Worm (Caenorhabditis elegans) whole organism, L4 larva: Measurements from ENCODE around the gene fbxa-48.

ENCODE experiments used
- D1046.2 ChIP-seq: fragments of 200-800 bp; sonication (Bioruptor generic); IDR thresholded peaks from 2 replicates; pipeline ENCODE4 v1.3.6; 2022; ENCODE audit warnings: missing genetic modification characterization, missing compliant biosample characterization
- F26F4.8 ChIP-seq: fragments of 200-800 bp; sonication (Bioruptor generic); conservative IDR thresholded peaks from 2 replicates; pipeline ENCODE4 v1.3.6; 2022; ENCODE audit warnings: missing genetic modification characterization, missing compliant biosample characterization
- F37D6.2 ChIP-seq: sonication (generic microtip); optimal IDR thresholded peaks from 2 replicates; lab custom pipeline; 2016; ENCODE audit warnings: mild to moderate bottlenecking, missing genetic modification characterization, missing compliant biosample characterization
- F44E2.7 ChIP-seq: fragments of 200-800 bp; sonication (Bioruptor generic); IDR thresholded peaks from 2 replicates; pipeline ENCODE4 v2.1.2; 2022; ENCODE audit warnings: missing genetic modification characterization, missing compliant biosample characterization
- F49E8.2 ChIP-seq: sonication (generic microtip); optimal IDR thresholded peaks from 2 replicates; lab custom pipeline; 2016; ENCODE audit warnings: missing compliant biosample characterization, mild to moderate bottlenecking, missing genetic modification characterization, borderline replicate concordance
- aha-1 ChIP-seq: fragments of 150-350 bp; peaks from one replicate; lab custom pipeline; 2014; ENCODE audit warnings: missing biosample characterization, missing genetic modification characterization
- ama-1 ChIP-seq: fragments of 150-350 bp; optimal IDR thresholded peaks from 2 replicates; lab custom pipeline; 2014; ENCODE audit warnings: inconsistent platforms, mixed read lengths
- ceh-20 ChIP-seq: fragments of 200-800 bp; sonication (Bioruptor generic); IDR thresholded peaks from 2 replicates; pipeline ENCODE4 v1.3.6; 2022; ENCODE audit warnings: missing genetic modification reagents, missing genetic modification characterization, missing compliant biosample characterization
- ceh-28 ChIP-seq: fragments of 150-350 bp; optimal IDR thresholded peaks from 2 replicates; lab custom pipeline; 2014; ENCODE audit warnings: missing biosample characterization, missing genetic modification reagents, missing genetic modification characterization
- ceh-32 ChIP-seq: sonication (generic microtip); optimal IDR thresholded peaks from 2 replicates; lab custom pipeline; 2016; ENCODE audit warnings: mild to moderate bottlenecking, missing genetic modification characterization, missing compliant biosample characterization; ENCODE audit not compliant: poor library complexity
- ceh-62 ChIP-seq: sonication (generic microtip); optimal IDR thresholded peaks from 2 replicates; lab custom pipeline; 2017; ENCODE audit warnings: missing biosample characterization, missing genetic modification characterization
- ces-1 ChIP-seq: fragments of 150-350 bp; sonication (generic microtip); optimal IDR thresholded peaks from 4 replicates; lab custom pipeline; 2014; ENCODE audit warnings: missing biosample characterization, missing genetic modification reagents, missing genetic modification characterization
- daf-16 ChIP-seq, 3 experiments: sonication (generic microtip); optimal IDR thresholded peaks; 2 replicates each; lab custom pipeline; 2016 to 2017; ENCODE audit warnings: missing genetic modification characterization in 3 of 3, missing genetic modification reagents in 3 of 3, mild to moderate bottlenecking in 2 of 3, missing compliant biosample characterization in 2 of 3, missing biosample characterization in 1 of 3, moderate library complexity in 1 of 3
- daf-8 ChIP-seq: fragments of 200-800 bp; sonication (Bioruptor generic); IDR thresholded peaks from 2 replicates; pipeline ENCODE4 v1.3.6; 2022; ENCODE audit warnings: missing genetic modification characterization, missing compliant biosample characterization
- dmd-9 ChIP-seq: fragments of 200-800 bp; sonication (Bioruptor generic); IDR thresholded peaks from 2 replicates; pipeline ENCODE4 v1.3.6; 2022; ENCODE audit warnings: missing genetic modification reagents, missing genetic modification characterization, missing compliant biosample characterization
- dve-1 ChIP-seq: sonication (generic microtip); optimal IDR thresholded peaks from 2 replicates; lab custom pipeline; 2017; ENCODE audit warnings: antibody characterized with exemption, mild to moderate bottlenecking, missing genetic modification characterization, missing compliant biosample characterization; ENCODE audit not compliant: insufficient read depth
- gei-8 ChIP-seq: fragments of 200-800 bp; sonication (Bioruptor generic); optimal IDR thresholded peaks from 2 replicates; lab custom pipeline; 2018; ENCODE audit warnings: mild to moderate bottlenecking, missing genetic modification characterization, missing compliant biosample characterization
- hlh-11 ChIP-seq: fragments of 200-800 bp; sonication (Bioruptor generic); optimal IDR thresholded peaks from 2 replicates; lab custom pipeline; 2018; ENCODE audit warnings: mild to moderate bottlenecking, missing genetic modification characterization, missing compliant biosample characterization
- hlh-30 ChIP-seq: sonication (generic microtip); optimal IDR thresholded peaks from 2 replicates; lab custom pipeline; 2017; ENCODE audit warnings: antibody characterized with exemption, mild to moderate bottlenecking, missing genetic modification characterization, missing compliant biosample characterization; ENCODE audit not compliant: insufficient read depth
- hmg-1.1 ChIP-seq: fragments of 200-800 bp; sonication (Bioruptor generic); IDR thresholded peaks from 2 replicates; pipeline ENCODE4 v1.3.6; 2022; ENCODE audit warnings: missing genetic modification reagents, missing genetic modification characterization, missing compliant biosample characterization
- jun-1 ChIP-seq: fragments of 150-350 bp; optimal IDR thresholded peaks from 2 replicates; lab custom pipeline; 2014; ENCODE audit warnings: missing biosample characterization, missing genetic modification reagents, missing genetic modification characterization
- lin-1 ChIP-seq: fragments of 200-800 bp; sonication (Bioruptor generic); IDR thresholded peaks from 2 replicates; pipeline ENCODE4 v1.3.6; 2022; ENCODE audit warnings: missing genetic modification reagents, missing genetic modification characterization, missing compliant biosample characterization
- lin-38 ChIP-seq: fragments of 200-800 bp; sonication (Bioruptor generic); IDR thresholded peaks from 2 replicates; pipeline ENCODE4 v1.3.6; 2022; ENCODE audit warnings: missing genetic modification reagents, missing genetic modification characterization, missing compliant biosample characterization
- mxl-2 ChIP-seq: fragments of 200-800 bp; sonication (Bioruptor generic); conservative IDR thresholded peaks from 2 replicates; pipeline ENCODE4 v1.3.6; 2022; ENCODE audit warnings: missing genetic modification reagents, missing genetic modification characterization, missing compliant biosample characterization
- mxl-3 ChIP-seq: fragments of 200-800 bp; sonication (Bioruptor generic); optimal IDR thresholded peaks from 2 replicates; lab custom pipeline; 2018; ENCODE audit warnings: mild to moderate bottlenecking, missing genetic modification characterization, missing compliant biosample characterization
- nhr-111 ChIP-seq: fragments of 200-800 bp; sonication (Bioruptor generic); optimal IDR thresholded peaks from 2 replicates; lab custom pipeline; 2018; ENCODE audit warnings: mild to moderate bottlenecking, missing genetic modification characterization, missing compliant biosample characterization
- nhr-237 ChIP-seq: sonication (generic microtip); optimal IDR thresholded peaks from 2 replicates; lab custom pipeline; 2017; ENCODE audit warnings: missing biosample characterization, missing genetic modification characterization
- nhr-25 ChIP-seq: sonication (generic microtip); optimal IDR thresholded peaks from 2 replicates; lab custom pipeline; 2017; ENCODE audit warnings: missing genetic modification characterization, mild to moderate bottlenecking, missing compliant biosample characterization, antibody characterized with exemption, moderate library complexity, borderline replicate concordance; ENCODE audit not compliant: insufficient read depth
- nhr-28 ChIP-seq: fragments of 150-350 bp; optimal IDR thresholded peaks from 2 replicates; lab custom pipeline; 2014; ENCODE audit warnings: missing biosample characterization, missing genetic modification characterization
- nhr-41 ChIP-seq: fragments of 200-800 bp; sonication (Bioruptor generic); IDR thresholded peaks from 2 replicates; pipeline ENCODE4 v1.3.6; 2022; ENCODE audit warnings: missing genetic modification reagents, missing genetic modification characterization, missing compliant biosample characterization
- nhr-42 ChIP-seq: fragments of 200-800 bp; sonication (Bioruptor generic); IDR thresholded peaks from 2 replicates; pipeline ENCODE4 v1.3.6; 2022; ENCODE audit warnings: missing genetic modification characterization, missing compliant biosample characterization
- nhr-76 ChIP-seq: fragments of 150-350 bp; optimal IDR thresholded peaks from 2 replicates; lab custom pipeline; 2014; ENCODE audit warnings: missing biosample characterization, missing genetic modification characterization
- nhr-77 ChIP-seq: fragments of 150-350 bp; optimal IDR thresholded peaks from 2 replicates; lab custom pipeline; 2014; ENCODE audit warnings: missing biosample characterization, missing genetic modification characterization
- pqm-1 ChIP-seq: sonication (generic microtip); optimal IDR thresholded peaks from 2 replicates; lab custom pipeline; 2017; ENCODE audit warnings: missing biosample characterization, missing genetic modification characterization
- sdz-12 ChIP-seq: fragments of 200-800 bp; sonication (Bioruptor generic); optimal IDR thresholded peaks from 2 replicates; lab custom pipeline; 2018; ENCODE audit warnings: mild to moderate bottlenecking, missing genetic modification characterization, missing compliant biosample characterization
- set-16 ChIP-seq: fragments of 200-800 bp; sonication (Bioruptor generic); IDR thresholded peaks from 2 replicates; pipeline ENCODE4 v1.3.6; 2022; ENCODE audit warnings: missing genetic modification reagents, missing genetic modification characterization, missing compliant biosample characterization
- snpc-1.2 ChIP-seq: fragments of 200-800 bp; sonication (Bioruptor generic); IDR thresholded peaks from 2 replicates; pipeline ENCODE4 v1.3.6; 2022; ENCODE audit warnings: missing genetic modification reagents, missing genetic modification characterization, missing compliant biosample characterization
- unc-62 ChIP-seq, 3 experiments: fragments of 150-350 bp in 1 of 3; sonication (generic microtip); optimal IDR thresholded peaks in 2 of 3; peaks in 1 of 3; 1 replicate in 1 of 3; 2 replicates in 2 of 3; lab custom pipeline; 2014 to 2017; ENCODE audit warnings: missing biosample characterization in 3 of 3, missing genetic modification characterization in 3 of 3, missing genetic modification reagents in 3 of 3, missing genotype in 1 of 3

fbxa-48 gene

ce11 chrIII:2291139-2291538 is 19.2 kb upstream of the fbxa-48 start, which contains the start of gene fbxa-219:
TSS of gene fbxa-219 (plus strand) at chrIII:2291415.
- TF ChIP-seq daf-8 (GFP tag; lab: Robert Waterston, UW), result no peak
- TF ChIP-seq ama-1, result no peak
- no peak for TF ChIP-seq hmg-1.1 (GFP tag; lab: Robert Waterston, UW)
- no peak for TF ChIP-seq jun-1 (tag; lab: Kevin White, UChicago)
- peak; percentile 78 for TF ChIP-seq pqm-1
- no peak for TF ChIP-seq F37D6.2 (tag; lab: Kevin White, UChicago)
- no peak for TF ChIP-seq ces-1 (GFP tag; lab: Kevin White, UChicago)
- peak; percentile 35 for TF ChIP-seq nhr-28 (tag; lab: Kevin White, UChicago)
- TF ChIP-seq ceh-20, result no peak
- TF ChIP-seq ceh-32 (tag; lab: Kevin White, UChicago), result no peak
- TF ChIP-seq nhr-77, result no peak
- TF ChIP-seq hlh-30 (tag; lab: Kevin White, UChicago), result peak; percentile 33
- no peak for TF ChIP-seq sdz-12 (GFP tag; lab: Kevin White, UChicago)
- peak; percentile 16 for TF ChIP-seq dve-1 (tag; lab: Kevin White, UChicago)
- no peak for TF ChIP-seq daf-16 (GFP tag; optimal IDR thresholded peaks at IDR 0.05; lab: Kevin White, UChicago)
- TF ChIP-seq daf-16 (tag; optimal IDR thresholded peaks at IDR 0.05; lab: Kevin White, UChicago), result peak; percentile 58
- TF ChIP-seq lin-1 (GFP tag; lab: Robert Waterston, UW), result no peak
- no peak for TF ChIP-seq nhr-42 (GFP tag; lab: Robert Waterston, UW)
- TF ChIP-seq F49E8.2 (tag; lab: Kevin White, UChicago), result no peak
- TF ChIP-seq snpc-1.2 (GFP tag; lab: Robert Waterston, UW), result no peak
- no peak for TF ChIP-seq nhr-237
- no peak for TF ChIP-seq F44E2.7 (GFP tag; lab: Robert Waterston, UW)
- no peak for TF ChIP-seq set-16 (GFP tag; lab: Robert Waterston, UW)
- TF ChIP-seq nhr-111, result no peak
- TF ChIP-seq nhr-25 (tag; lab: Kevin White, UChicago), result no peak
- TF ChIP-seq aha-1, result peak; percentile 88
- no peak for TF ChIP-seq mxl-2 (GFP tag; lab: Robert Waterston, UW)
- TF ChIP-seq nhr-41 (GFP tag; lab: Robert Waterston, UW), result no peak
- TF ChIP-seq hlh-11 (tag; lab: Kevin White, UChicago), result no peak
- TF ChIP-seq dmd-9 (GFP tag; lab: Robert Waterston, UW), result no peak
- TF ChIP-seq nhr-76 (tag; lab: Kevin White, UChicago), result no peak

ce11 chrIII:2290222-2290938 is 18.4 kb upstream of the fbxa-48 start:
- 0 out of 2 replicates have a peak, but pooled peaks have one; percentile 46 for TF ChIP-seq F26F4.8
- peak; percentile 65 for TF ChIP-seq lin-38 (GFP tag; lab: Robert Waterston, UW)

- TF ChIP-seq aha-1 (peak; percentile 96), unc-62 (GFP tag; optimal IDR thresholded peaks at IDR 0.05 in 1 of 2; lab: Kevin White, UChicago) (no peak), unc-62 (tag; optimal IDR thresholded peaks at IDR 0.05; lab: Kevin White, UChicago) (no peak)
Measured at ce11 chrIII:2288261-2288660, 16.3 kb upstream of the fbxa-48 start.

- TF ChIP-seq D1046.2 (GFP tag; lab: Robert Waterston, UW), result no peak
- no peak for TF ChIP-seq ceh-62
- no peak for TF ChIP-seq gei-8 (GFP tag; lab: Kevin White, UChicago)
- TF ChIP-seq nhr-41 (GFP tag; lab: Robert Waterston, UW), result no peak
- TF ChIP-seq ceh-28 (tag; lab: Kevin White, UChicago), result peak; percentile 95
- TF ChIP-seq unc-62 (GFP tag; optimal IDR thresholded peaks at IDR 0.05 in 1 of 2; lab: Kevin White, UChicago), result peak in 1 of 2 experiments; percentile 57
- TF ChIP-seq unc-62 (tag; optimal IDR thresholded peaks at IDR 0.05; lab: Kevin White, UChicago), result no peak
- TF ChIP-seq mxl-3 (GFP tag; lab: Kevin White, UChicago), result no peak
- TF ChIP-seq, all 104 proteins: peak for 2
Measured at ce11 chrIII:2283341-2283847, 11.4 kb upstream of the fbxa-48 start.
